Fruit fly (Drosophila melanogaster): ENCODE data around the gene CG33658.

- no peak for TF ChIP-seq HLH106 (tag; optimal IDR thresholded peaks at IDR 0.05)
- no peak for TF ChIP-seq Hr78 (GFP tag; optimal IDR thresholded peaks at IDR 0.05)
- TF ChIP-seq h (GFP tag; optimal IDR thresholded peaks at IDR 0.05) = no peak
These were observed 27.9 kb downstream of the CG33658 start for dm6 chr3R:24812987-24813636.

Measured in whole organism, wandering third instar larva.